Worm (Caenorhabditis elegans): Measurements from ENCODE around the gene K08H2.2.

DNA sequence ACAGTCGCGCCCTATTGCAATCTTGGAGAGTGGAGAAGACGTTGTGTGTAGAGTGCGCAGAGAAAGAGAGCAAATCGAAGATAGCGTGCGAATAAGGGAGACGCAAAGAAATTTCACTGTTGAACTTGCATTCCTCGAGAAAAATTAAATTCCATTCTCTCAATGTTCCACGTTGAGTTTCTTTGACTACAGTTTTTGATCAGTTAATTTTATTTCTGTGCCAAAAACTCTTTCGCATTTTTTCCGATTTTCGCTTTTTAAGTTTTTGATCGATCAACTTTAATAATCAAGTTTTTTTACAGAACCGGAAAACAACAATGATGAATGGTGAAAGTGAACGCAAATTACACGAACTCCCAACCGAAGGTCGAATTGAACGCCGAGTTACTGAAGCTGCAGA, 2.3 kb upstream of the K08H2.2 start, which contains the start of gene K08H2.3:
- TF ChIP-seq him-1 (tag; optimal IDR thresholded peaks at IDR 0.05) (no peak), dao-5 (tag; optimal IDR thresholded peaks at IDR 0.05) (no peak)

Data from whole organism, L4/young adult.